Fruit fly (Drosophila melanogaster) whole organism, embryonic: Measurements from ENCODE around the gene CG15914.
A peak's percentile ranks its signal among the peaks of the same experiment; 100 is the strongest.

Experiments
- Awh ChIP-seq: fragments of 200-800 bp; sonication (Bioruptor generic); IDR thresholded peaks from 2 replicates; pipeline ENCODE4, ENCODE4 v1.3.6; 2022; ENCODE audit warnings: missing biosample characterization, missing genetic modification characterization
- BtbVII ChIP-seq: fragments of 200-800 bp; sonication (Bioruptor generic); optimal IDR thresholded peaks from 3 replicates; lab custom pipeline; 2017; ENCODE audit warnings: missing biosample characterization, mild to moderate bottlenecking, missing genetic modification characterization
- CG10959 ChIP-seq: fragments of 200-800 bp; sonication (Bioruptor generic); IDR thresholded peaks from 2 replicates; pipeline ENCODE4 v1.3.6; 2022; ENCODE audit warnings: missing biosample characterization, missing genetic modification characterization
- CG12299 ChIP-seq: fragments of 200-800 bp; sonication (Bioruptor generic); optimal IDR thresholded peaks from 2 replicates; lab custom pipeline; 2018; ENCODE audit warnings: missing biosample characterization, mild to moderate bottlenecking, missing genetic modification characterization
- CG12942 ChIP-seq: fragments of 200-800 bp; sonication (Bioruptor generic); optimal IDR thresholded peaks from 3 replicates; lab custom pipeline; 2016; ENCODE audit warnings: missing biosample characterization, missing genetic modification characterization
- CG13424 ChIP-seq: fragments of 200-800 bp; sonication (Bioruptor generic); optimal IDR thresholded peaks from 2 replicates; lab custom pipeline; 2019; ENCODE audit warnings: missing biosample characterization, mild to moderate bottlenecking, missing genetic modification characterization, moderate library complexity
- CG14965 ChIP-seq: fragments of 200-800 bp; sonication (Bioruptor generic); optimal IDR thresholded peaks from 2 replicates; lab custom pipeline; 2016; ENCODE audit warnings: missing biosample characterization, missing genetic modification characterization, borderline replicate concordance
- CG17186 ChIP-seq: fragments of 200-800 bp; sonication (Bioruptor generic); optimal IDR thresholded peaks from 3 replicates; lab custom pipeline; 2017; ENCODE audit warnings: missing biosample characterization, missing genetic modification reagents, missing genetic modification characterization
- CG17328 ChIP-seq: fragments of 200-800 bp; sonication (Bioruptor generic); IDR thresholded peaks from 2 replicates; pipeline ENCODE4 v1.3.6; 2022; ENCODE audit warnings: missing biosample characterization, missing genetic modification characterization
- CG17802 ChIP-seq: fragments of 200-800 bp; sonication (Bioruptor generic); optimal IDR thresholded peaks from 2 replicates; lab custom pipeline; 2018; ENCODE audit warnings: missing biosample characterization, mild to moderate bottlenecking, missing genetic modification characterization, moderate library complexity
- CG2116 ChIP-seq: fragments of 200-800 bp; sonication (Bioruptor generic); optimal IDR thresholded peaks from 3 replicates; lab custom pipeline; 2018; ENCODE audit warnings: missing biosample characterization, mild to moderate bottlenecking, missing genetic modification characterization
- CG2129 ChIP-seq: fragments of 200-800 bp; sonication (Bioruptor generic); IDR thresholded peaks from 2 replicates; pipeline ENCODE4 v1.3.6; 2022; ENCODE audit warnings: missing biosample characterization, missing genetic modification characterization; ENCODE audit not compliant: partially characterized antibody
- CG30431 ChIP-seq: fragments of 200-800 bp; sonication (Bioruptor generic); optimal IDR thresholded peaks from 2 replicates; lab custom pipeline; 2017; ENCODE audit warnings: missing biosample characterization, missing genetic modification characterization
- CG32767 ChIP-seq: fragments of 200-800 bp; sonication (Bioruptor generic); IDR thresholded peaks from 2 replicates; pipeline ENCODE4 v1.3.6; 2022; ENCODE audit warnings: missing biosample characterization, missing genetic modification characterization
- CG3726 ChIP-seq: fragments of 200-800 bp; sonication (Bioruptor generic); IDR thresholded peaks from 3 replicates; pipeline ENCODE4, ENCODE4 v1.3.6; 2022; ENCODE audit warnings: missing biosample characterization, missing genetic modification characterization
- CG3838 ChIP-seq: fragments of 200-800 bp; sonication (Bioruptor generic); optimal IDR thresholded peaks from 3 replicates; lab custom pipeline; 2016; ENCODE audit warnings: missing biosample characterization, missing genetic modification characterization
- CG6689 ChIP-seq: fragments of 200-800 bp; sonication (Bioruptor generic); IDR thresholded peaks from 2 replicates; pipeline ENCODE4 v1.3.6; 2022; ENCODE audit warnings: missing biosample characterization, missing genetic modification characterization
- CG7556 ChIP-seq: fragments of 200-800 bp; sonication (Bioruptor generic); optimal IDR thresholded peaks from 2 replicates; lab custom pipeline; 2017; ENCODE audit warnings: missing biosample characterization, mild to moderate bottlenecking, missing genetic modification characterization
- CG9932 ChIP-seq: fragments of 200-800 bp; sonication (Bioruptor generic); IDR thresholded peaks from 2 replicates; pipeline ENCODE4 v1.3.6; 2022; ENCODE audit warnings: missing biosample characterization, missing genetic modification characterization
- Dfd ChIP-seq, 2 experiments: fragments of >200 bp; optimal IDR thresholded peaks; 2 replicates each; lab custom pipeline; 2017; ENCODE audit warnings: missing biosample characterization in 2 of 2, missing genetic modification characterization in 2 of 2
- Dp ChIP-seq: fragments of 200-800 bp; sonication (Bioruptor generic); optimal IDR thresholded peaks from 2 replicates; lab custom pipeline; 2018; ENCODE audit warnings: missing biosample characterization, mild to moderate bottlenecking, missing genetic modification characterization, moderate library complexity
- Dref ChIP-seq: fragments of 200-800 bp; sonication (Bioruptor generic); IDR thresholded peaks from 2 replicates; pipeline ENCODE4 v1.3.6; 2022; ENCODE audit warnings: missing biosample characterization, missing genetic modification characterization
- MBD-R2 ChIP-seq: fragments of 200-800 bp; sonication (Bioruptor generic); IDR thresholded peaks from 2 replicates; pipeline ENCODE4 v1.3.6; 2022; ENCODE audit warnings: missing biosample characterization, missing genetic modification characterization
- MTF-1 ChIP-seq: fragments of 200-800 bp; sonication (Bioruptor generic); optimal IDR thresholded peaks from 2 replicates; lab custom pipeline; 2018; ENCODE audit warnings: missing biosample characterization, mild to moderate bottlenecking, missing genetic modification characterization, borderline replicate concordance
- Myb ChIP-seq: fragments of 200-800 bp; sonication (Bioruptor generic); optimal IDR thresholded peaks from 2 replicates; lab custom pipeline; 2016; ENCODE audit warnings: missing biosample characterization, missing genetic modification characterization
- Nf-YC ChIP-seq: fragments of 200-800 bp; optimal IDR thresholded peaks from 3 replicates; lab custom pipeline; 2019; ENCODE audit warnings: missing biosample characterization, mild to moderate bottlenecking, missing genetic modification characterization, moderate library complexity
- NfI ChIP-seq: fragments of 200-800 bp; sonication (Bioruptor generic); optimal IDR thresholded peaks from 3 replicates; lab custom pipeline; 2018; ENCODE audit warnings: missing biosample characterization, mild to moderate bottlenecking, missing genetic modification characterization, moderate library complexity
- Vsx1 ChIP-seq: fragments of 200-800 bp; sonication (Bioruptor generic); optimal IDR thresholded peaks from 2 replicates; lab custom pipeline; 2017; ENCODE audit warnings: missing biosample characterization, mild to moderate bottlenecking, missing genetic modification characterization, missing genetic modification reagents
- ab ChIP-seq: fragments of 200-800 bp; sonication (Bioruptor generic); optimal IDR thresholded peaks from 2 replicates; lab custom pipeline; 2016; ENCODE audit warnings: missing biosample characterization, missing genetic modification characterization
- amos ChIP-seq: fragments of 200-800 bp; sonication (Bioruptor generic); IDR thresholded peaks from 2 replicates; pipeline ENCODE4 v1.3.6; 2022; ENCODE audit warnings: missing biosample characterization, missing genetic modification characterization; ENCODE audit not compliant: partially characterized antibody
- bcd ChIP-seq: fragments of 200-800 bp; sonication (Bioruptor generic); optimal IDR thresholded peaks from 2 replicates; lab custom pipeline; 2017; ENCODE audit warnings: missing biosample characterization, mild to moderate bottlenecking, missing genetic modification characterization
- bsh ChIP-seq, 2 experiments: fragments of 200-800 bp; sonication (Bioruptor generic); optimal IDR thresholded peaks; 2 replicates each; lab custom pipeline; 2017 to 2018; ENCODE audit warnings: mild to moderate bottlenecking in 2 of 2, missing biosample characterization in 2 of 2, missing genetic modification characterization in 2 of 2, moderate library complexity in 1 of 2
- btn ChIP-seq: fragments of 200-800 bp; sonication (Bioruptor generic); optimal IDR thresholded peaks from 2 replicates; lab custom pipeline; 2016; ENCODE audit warnings: missing biosample characterization, missing genetic modification characterization
- chinmo ChIP-seq: fragments of 200-800 bp; sonication (Bioruptor generic); IDR thresholded peaks from 4 replicates; pipeline ENCODE4 v1.3.6; 2022; ENCODE audit warnings: missing biosample characterization, missing genetic modification characterization; ENCODE audit not compliant: partially characterized antibody
- ci ChIP-seq: fragments of 200-800 bp; sonication (Bioruptor generic); IDR thresholded peaks from 3 replicates; pipeline ENCODE4 v1.3.6; 2022; ENCODE audit warnings: missing biosample characterization, missing genetic modification characterization
- crc ChIP-seq: fragments of 200-800 bp; sonication (Bioruptor generic); optimal IDR thresholded peaks from 2 replicates; lab custom pipeline; 2016; ENCODE audit warnings: missing biosample characterization, missing genetic modification characterization
- fd64A ChIP-seq: fragments of 200-800 bp; sonication (Bioruptor generic); optimal IDR thresholded peaks from 3 replicates; lab custom pipeline; 2018; ENCODE audit warnings: missing biosample characterization, mild to moderate bottlenecking, missing genetic modification characterization
- gcm2 ChIP-seq: fragments of 200-800 bp; sonication (Bioruptor generic); optimal IDR thresholded peaks from 2 replicates; lab custom pipeline; 2016; ENCODE audit warnings: missing biosample characterization, missing genetic modification characterization
- insv ChIP-seq, 2 experiments: fragments of 200-800 bp; sonication (Bioruptor generic); optimal IDR thresholded peaks; 3 replicates each; lab custom pipeline; 2016 to 2018; ENCODE audit warnings: missing biosample characterization in 2 of 2, missing genetic modification characterization in 2 of 2
- kay ChIP-seq: fragments of 200-800 bp; sonication (Bioruptor generic); optimal IDR thresholded peaks from 2 replicates; lab custom pipeline; 2016; ENCODE audit warnings: missing biosample characterization, missing genetic modification characterization
- luna ChIP-seq: fragments of 200-800 bp; sonication (Bioruptor generic); optimal IDR thresholded peaks from 2 replicates; lab custom pipeline; 2016; ENCODE audit warnings: missing biosample characterization, missing genetic modification characterization
- mld ChIP-seq: fragments of 200-800 bp; sonication (Bioruptor generic); IDR thresholded peaks from 3 replicates; pipeline ENCODE4 v1.3.6; 2022; ENCODE audit warnings: missing biosample characterization, missing genetic modification characterization; ENCODE audit not compliant: partially characterized antibody
- onecut ChIP-seq: fragments of 200-800 bp; sonication (Bioruptor generic); IDR thresholded peaks from 2 replicates; pipeline ENCODE4 v1.3.6; 2022; ENCODE audit warnings: missing biosample characterization, missing genetic modification characterization
- pho ChIP-seq: fragments of 200-800 bp; sonication (Bioruptor generic); optimal IDR thresholded peaks from 2 replicates; lab custom pipeline; 2016; ENCODE audit warnings: missing biosample characterization, missing genetic modification characterization
- pzg ChIP-seq: fragments of 200-800 bp; sonication (Bioruptor generic); optimal IDR thresholded peaks from 3 replicates; lab custom pipeline; 2018; ENCODE audit warnings: missing biosample characterization, mild to moderate bottlenecking, missing genetic modification characterization, moderate library complexity
- row ChIP-seq: fragments of 200-800 bp; sonication (Bioruptor generic); IDR thresholded peaks from 3 replicates; pipeline ENCODE4 v1.3.6; 2022; ENCODE audit warnings: missing biosample characterization, missing genetic modification characterization
- sd ChIP-seq: fragments of 200-800 bp; sonication (Bioruptor generic); optimal IDR thresholded peaks from 3 replicates; lab custom pipeline; 2018; ENCODE audit warnings: missing biosample characterization, mild to moderate bottlenecking, missing genetic modification characterization, moderate library complexity
- shn ChIP-seq: fragments of 200-800 bp; sonication (Bioruptor generic); optimal IDR thresholded peaks from 3 replicates; lab custom pipeline; 2016; ENCODE audit warnings: missing biosample characterization, missing genetic modification characterization
- slbo ChIP-seq: fragments of 200-800 bp; sonication (Bioruptor generic); IDR thresholded peaks from 2 replicates; pipeline ENCODE4 v1.3.6; 2022; ENCODE audit warnings: missing biosample characterization, missing genetic modification characterization
- vnd ChIP-seq: fragments of 200-800 bp; sonication (Bioruptor generic); IDR thresholded peaks from 3 replicates; pipeline ENCODE4 v1.3.6; 2022; ENCODE audit warnings: missing biosample characterization, missing genetic modification characterization; ENCODE audit not compliant: partially characterized antibody

Gene CG15914

DNA sequence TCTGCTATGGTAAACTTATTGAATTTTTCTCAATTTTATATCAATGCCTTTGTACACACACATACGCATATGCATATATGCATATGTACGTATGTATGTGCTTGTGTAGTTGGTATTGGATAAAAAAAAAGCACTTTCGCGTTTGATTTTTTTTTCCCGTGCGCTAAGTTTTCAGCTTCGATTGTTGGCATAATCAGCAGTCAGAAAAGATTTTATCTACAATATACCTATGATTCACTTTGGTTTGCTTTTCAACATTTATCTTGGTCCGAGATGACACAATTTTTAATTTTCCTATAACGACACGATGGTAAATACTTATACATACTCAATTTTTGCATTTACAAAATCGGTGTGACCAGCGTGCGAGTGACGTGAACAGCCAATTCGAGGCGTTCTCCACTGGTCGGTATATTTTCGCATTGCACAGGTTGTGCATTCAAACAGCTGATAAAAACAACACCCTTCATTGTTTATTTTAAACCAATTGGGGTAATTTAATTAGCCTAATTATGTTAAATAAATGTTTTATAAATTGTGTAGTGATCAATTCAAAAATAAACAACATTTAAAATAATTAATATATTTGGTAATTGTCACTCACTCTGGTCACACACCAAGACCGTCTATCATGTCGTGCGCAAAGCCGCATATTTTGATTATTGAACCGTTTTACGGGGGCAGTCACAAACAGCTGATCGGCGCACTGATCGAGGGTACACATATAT is at the start of gene CG15914, which contains the start of gene UBL3 (continued):
- TF ChIP-seq CG9932 (GFP tag; lab: Robert Waterston, UW) (no peak), btn (GFP tag; lab: Kevin White, UChicago) (no peak), CG13424 (tag; lab: Kevin White, UChicago) (peak; percentile 6), insv (GFP tag; optimal IDR thresholded peaks at IDR 0.05; lab: Kevin White, UChicago) (peak in 1 of 2 experiments; percentile 34), fd64A (GFP tag; lab: Kevin White, UChicago) (no peak), pho (no peak), crc (GFP tag; lab: Kevin White, UChicago) (no peak), pzg (GFP tag; lab: Kevin White, UChicago) (peak; percentile 81), shn (GFP tag; lab: Kevin White, UChicago) (no peak), BtbVII (no peak), CG12942 (GFP tag; lab: Kevin White, UChicago) (no peak), CG3838 (GFP tag; lab: Kevin White, UChicago) (no peak), Myb (peak; percentile 10), kay (GFP tag; lab: Kevin White, UChicago) (no peak), onecut (GFP tag; lab: Robert Waterston, UW) (no peak), CG14965 (no peak), sd (tag; lab: Kevin White, UChicago) (peak; percentile 51), bsh (GFP tag; optimal IDR thresholded peaks at IDR 0.05; lab: Kevin White, UChicago) (no peak), CG30431 (GFP tag; lab: Kevin White, UChicago) (no peak), gcm2 (GFP tag; lab: Kevin White, UChicago) (no peak), ci (GFP tag; lab: Robert Waterston, UW) (no peak), bcd (GFP tag; lab: Kevin White, UChicago) (no peak), MTF-1 (GFP tag; lab: Kevin White, UChicago) (peak; percentile 67), CG7556 (GFP tag; lab: Kevin White, UChicago) (no peak), Dfd (GFP tag; optimal IDR thresholded peaks at IDR 0.05; lab: Kevin White, UChicago) (no peak), NfI (no peak), Nf-YC (tag; lab: Kevin White, UChicago) (peak; percentile 49), vnd (GFP tag; lab: Robert Waterston, UW) (no peak), row (GFP tag; lab: Robert Waterston, UW) (peak; percentile 53), Dref (peak; percentile 32), slbo (GFP tag; lab: Robert Waterston, UW) (no peak), CG2129 (GFP tag; lab: Robert Waterston, UW) (no peak), Awh (no peak), amos (no peak), Vsx1 (GFP tag; lab: Kevin White, UChicago) (peak; percentile 12), CG17802 (tag; lab: Kevin White, UChicago) (no peak), luna (GFP tag; lab: Kevin White, UChicago) (no peak), MBD-R2 (GFP tag; lab: Robert Waterston, UW) (peak; percentile 45), CG3726 (GFP tag; lab: Robert Waterston, UW) (no peak), CG17186 (GFP tag; lab: Kevin White, UChicago) (peak; percentile 75), Dp (GFP tag; lab: Kevin White, UChicago) (peak; percentile 59), ab (no peak), CG12299 (peak; percentile 55), mld (GFP tag; lab: Robert Waterston, UW) (no peak), CG6689 (no peak), chinmo (0 out of 4 replicates have a peak, but pooled peaks have one; percentile 59), CG2116 (GFP tag; lab: Kevin White, UChicago) (peak; percentile 81), CG10959 (GFP tag; lab: Robert Waterston, UW) (no peak), CG17328 (GFP tag; lab: Robert Waterston, UW) (no peak), CG32767 (GFP tag; lab: Robert Waterston, UW) (peak; percentile 92)
